Fruit fly (Drosophila melanogaster): ENCODE measurements around the gene CG18754.

Gene CG18754

dm6 chr3R:23678349-23679193 is 5.3 kb upstream of the CG18754 start, which contains the start of gene GILT2 (continued):
- peak; percentile 57 for TF ChIP-seq slou (GFP tag; optimal IDR thresholded peaks at IDR 0.05)
- peak; percentile 87 for TF ChIP-seq B-H2 (GFP tag; optimal IDR thresholded peaks at IDR 0.05)
- TF ChIP-seq Bgb (GFP tag; IDR thresholded peaks at IDR 0.05; ENCODE audit: partially characterized antibody), result no peak
- TF ChIP-seq BEAF-32 (GFP tag; optimal IDR thresholded peaks at IDR 0.05), result peak; percentile 1
- TF ChIP-seq Hand (GFP tag; optimal IDR thresholded peaks at IDR 0.05), result peak; percentile 88
- TF ChIP-seq wdn (GFP tag; IDR thresholded peaks at IDR 0.05), result peak; percentile 79
- peak; percentile 79 for TF ChIP-seq CG3407 (GFP tag; optimal IDR thresholded peaks at IDR 0.05)
- TF ChIP-seq CG2199 (GFP tag; IDR thresholded peaks at IDR 0.05), result peak; percentile 73; the same call in 2 of the 3 replicates
- peak; percentile 78 for TF ChIP-seq CG18011 (GFP tag; optimal IDR thresholded peaks at IDR 0.05)
- TF ChIP-seq CG6854 (GFP tag; optimal IDR thresholded peaks at IDR 0.05), result peak; percentile 91
- no peak for TF ChIP-seq unc-4 (GFP tag; IDR thresholded peaks at IDR 0.05; ENCODE audit: partially characterized antibody)
- TF ChIP-seq CoRest (tag; optimal IDR thresholded peaks at IDR 0.05), result peak; percentile 93
- TF ChIP-seq dmrt99B (tag; optimal IDR thresholded peaks at IDR 0.05), result peak; percentile 96
- peak; percentile 16 for TF ChIP-seq da (GFP tag; optimal IDR thresholded peaks at IDR 0.05)
- TF ChIP-seq Drgx (GFP tag; IDR thresholded peaks at IDR 0.05), result peak; percentile 43; the same call in 1 of the 2 replicates
- TF ChIP-seq cg (GFP tag; optimal IDR thresholded peaks at IDR 0.05), result no peak
- TF ChIP-seq CG13894 (tag; optimal IDR thresholded peaks at IDR 0.05), result peak; percentile 88
- TF ChIP-seq Lim3 (GFP tag; IDR thresholded peaks at IDR 0.05), result peak; percentile 34; the same call in 1 of the 2 replicates
- TF ChIP-seq Rx (GFP tag; IDR thresholded peaks at IDR 0.05), result peak; percentile 77
- TF ChIP-seq CG32532 (GFP tag; IDR thresholded peaks at IDR 0.05), result peak; percentile 89
- peak; percentile 87 for TF ChIP-seq H2.0 (GFP tag; IDR thresholded peaks at IDR 0.05)
- peak; percentile 80 for TF ChIP-seq CG7372 (GFP tag; IDR thresholded peaks at IDR 0.05)
- TF ChIP-seq CG8765 (GFP tag; IDR thresholded peaks at IDR 0.05), result peak; percentile 79
- peak; percentile 94 for TF ChIP-seq slbo (GFP tag; IDR thresholded peaks at IDR 0.05)
- TF ChIP-seq ap (GFP tag; IDR thresholded peaks at IDR 0.05), result peak; percentile 87
- TF ChIP-seq fd3F (GFP tag; optimal IDR thresholded peaks at IDR 0.05), result peak; percentile 83
- TF ChIP-seq CG10209 (GFP tag; optimal IDR thresholded peaks at IDR 0.05), result peak; percentile 91
- peak; percentile 83 for TF ChIP-seq CG14667 (GFP tag; IDR thresholded peaks at IDR 0.05)
- peak; percentile 84 for TF ChIP-seq Nf-YA (GFP tag; IDR thresholded peaks at IDR 0.05)
- peak; percentile 29 for TF ChIP-seq CG17186 (GFP tag; optimal IDR thresholded peaks at IDR 0.05)
- TF ChIP-seq CG32772 (GFP tag; IDR thresholded peaks at IDR 0.05), result peak; percentile 90
- peak; percentile 70 for TF ChIP-seq ro (GFP tag; IDR thresholded peaks at IDR 0.05)
- TF ChIP-seq row (GFP tag; IDR thresholded peaks at IDR 0.05), result peak; percentile 96
- peak; percentile 76 for TF ChIP-seq C15 (GFP tag; IDR thresholded peaks at IDR 0.05)
- peak; percentile 63 for TF ChIP-seq CG12071 (GFP tag; optimal IDR thresholded peaks at IDR 0.05)
- TF ChIP-seq gro (GFP tag; optimal IDR thresholded peaks at IDR 0.05), result no peak
- peak in 1 of 3 experiments; percentile 78 for TF ChIP-seq Stat92E (GFP tag; optimal IDR thresholded peaks at IDR 0.05)
- TF ChIP-seq hbn (GFP tag; IDR thresholded peaks at IDR 0.05; ENCODE audit: partially characterized antibody), result no peak
- TF ChIP-seq Doc3 (GFP tag; IDR thresholded peaks at IDR 0.05; ENCODE audit: partially characterized antibody), result no peak
- peak; percentile 21 for TF ChIP-seq pros (GFP tag; optimal IDR thresholded peaks at IDR 0.05)
- TF ChIP-seq phol (tag; optimal IDR thresholded peaks at IDR 0.05), result peak; percentile 93
- no peak for TF ChIP-seq pan (optimal IDR thresholded peaks at IDR 0.05)
- peak in 1 of 2 experiments; percentile 94 for TF ChIP-seq pan (GFP tag; optimal IDR thresholded peaks at IDR 0.05 in 1 of 2, IDR thresholded peaks at IDR 0.05 in 1 of 2)
- peak; percentile 91 for TF ChIP-seq CG6272 (GFP tag; IDR thresholded peaks at IDR 0.05)
- TF ChIP-seq CG4730 (GFP tag; IDR thresholded peaks at IDR 0.05), result peak; percentile 88
- peak; percentile 80 for TF ChIP-seq Hsf (GFP tag; optimal IDR thresholded peaks at IDR 0.05)
- TF ChIP-seq repo (GFP tag; optimal IDR thresholded peaks at IDR 0.05), result no peak
- TF ChIP-seq MBD-R2 (GFP tag; IDR thresholded peaks at IDR 0.05), result peak; percentile 74
- peak; percentile 83 for TF ChIP-seq CG9932 (GFP tag; IDR thresholded peaks at IDR 0.05)
